Fruit fly (Drosophila melanogaster) whole organism, embryonic: ENCODE data around the gene GstD5.
A peak's percentile ranks its signal among the peaks of the same experiment; 100 is the strongest.

Experiments used
- Abd-B ChIP-seq: fragments of 200-800 bp; sonication (Bioruptor generic); optimal IDR thresholded peaks from 2 replicates; lab custom pipeline; 2018; ENCODE audit warnings: missing biosample characterization, mild to moderate bottlenecking, missing genetic modification characterization, moderate library complexity
- Aef1 ChIP-seq: fragments of 200-800 bp; sonication (Bioruptor generic); IDR thresholded peaks from 3 replicates; pipeline ENCODE4 v1.3.6; 2022; ENCODE audit warnings: missing biosample characterization, missing genetic modification characterization
- Asciz ChIP-seq: fragments of 200-800 bp; sonication (Bioruptor generic); optimal IDR thresholded peaks from 2 replicates; lab custom pipeline; 2017; ENCODE audit warnings: missing biosample characterization, mild to moderate bottlenecking, missing genetic modification characterization, missing genetic modification reagents
- CG10959 ChIP-seq: fragments of 200-800 bp; sonication (Bioruptor generic); IDR thresholded peaks from 2 replicates; pipeline ENCODE4 v1.3.6; 2022; ENCODE audit warnings: missing biosample characterization, missing genetic modification characterization
- CG11504 ChIP-seq: fragments of 200-800 bp; sonication (Bioruptor generic); optimal IDR thresholded peaks from 3 replicates; lab custom pipeline; 2019; ENCODE audit warnings: missing biosample characterization, mild to moderate bottlenecking, missing genetic modification characterization, moderate library complexity
- CG12071 ChIP-seq: fragments of 200-800 bp; sonication (Bioruptor generic); optimal IDR thresholded peaks from 3 replicates; lab custom pipeline; 2018; ENCODE audit warnings: missing biosample characterization, mild to moderate bottlenecking, missing genetic modification characterization
- CG13775 ChIP-seq: fragments of 200-800 bp; sonication (Bioruptor generic); optimal IDR thresholded peaks from 3 replicates; lab custom pipeline; 2017; ENCODE audit warnings: missing biosample characterization, mild to moderate bottlenecking, missing genetic modification characterization
- CG14441 ChIP-seq: fragments of 200-800 bp; sonication (Bioruptor generic); IDR thresholded peaks from 2 replicates; pipeline ENCODE4 v1.3.6; 2022; ENCODE audit warnings: missing biosample characterization, missing genetic modification characterization
- CG14710 ChIP-seq: fragments of 200-800 bp; sonication (Bioruptor generic); optimal IDR thresholded peaks from 3 replicates; lab custom pipeline; 2019; ENCODE audit warnings: missing biosample characterization, mild to moderate bottlenecking, missing genetic modification characterization, moderate library complexity
- CG1603 ChIP-seq: fragments of 200-800 bp; sonication (Bioruptor generic); optimal IDR thresholded peaks from 2 replicates; lab custom pipeline; 2019; ENCODE audit warnings: missing biosample characterization, mild to moderate bottlenecking, missing genetic modification characterization, moderate library complexity
- CG16779 ChIP-seq: fragments of 200-800 bp; sonication (Bioruptor generic); IDR thresholded peaks from 2 replicates; pipeline ENCODE4 v1.3.6; 2022; ENCODE audit warnings: missing biosample characterization, missing genetic modification characterization
- CG16863 ChIP-seq: fragments of 200-800 bp; sonication (Bioruptor generic); optimal IDR thresholded peaks from 3 replicates; lab custom pipeline; 2016; ENCODE audit warnings: missing biosample characterization, missing genetic modification characterization
- CG17328 ChIP-seq: fragments of 200-800 bp; sonication (Bioruptor generic); IDR thresholded peaks from 2 replicates; pipeline ENCODE4 v1.3.6; 2022; ENCODE audit warnings: missing biosample characterization, missing genetic modification characterization
- CG17829 ChIP-seq: fragments of 200-800 bp; optimal IDR thresholded peaks from 2 replicates; lab custom pipeline; 2019; ENCODE audit warnings: missing biosample characterization, mild to moderate bottlenecking, missing genetic modification characterization, moderate library complexity
- CG18262 ChIP-seq: fragments of 200-800 bp; optimal IDR thresholded peaks from 3 replicates; lab custom pipeline; 2019; ENCODE audit warnings: missing biosample characterization, mild to moderate bottlenecking, missing genetic modification characterization, moderate library complexity
- CG30403 ChIP-seq: fragments of 200-800 bp; sonication (Bioruptor generic); optimal IDR thresholded peaks from 3 replicates; lab custom pipeline; 2016; ENCODE audit warnings: missing biosample characterization, missing genetic modification characterization
- CG32767 ChIP-seq: fragments of 200-800 bp; sonication (Bioruptor generic); IDR thresholded peaks from 2 replicates; pipeline ENCODE4 v1.3.6; 2022; ENCODE audit warnings: missing biosample characterization, missing genetic modification characterization
- CG3838 ChIP-seq: fragments of 200-800 bp; sonication (Bioruptor generic); optimal IDR thresholded peaks from 3 replicates; lab custom pipeline; 2016; ENCODE audit warnings: missing biosample characterization, missing genetic modification characterization
- CG4424 ChIP-seq: fragments of 200-800 bp; sonication (Bioruptor generic); optimal IDR thresholded peaks from 3 replicates; lab custom pipeline; 2016; ENCODE audit warnings: missing biosample characterization, missing genetic modification characterization
- CG4730 ChIP-seq: fragments of 200-800 bp; sonication (Bioruptor generic); IDR thresholded peaks from 2 replicates; pipeline ENCODE4 v1.3.6; 2022; ENCODE audit warnings: missing biosample characterization, missing genetic modification characterization
- CG6689 ChIP-seq: fragments of 200-800 bp; sonication (Bioruptor generic); IDR thresholded peaks from 2 replicates; pipeline ENCODE4 v1.3.6; 2022; ENCODE audit warnings: missing biosample characterization, missing genetic modification characterization
- CG7556 ChIP-seq: fragments of 200-800 bp; sonication (Bioruptor generic); optimal IDR thresholded peaks from 2 replicates; lab custom pipeline; 2017; ENCODE audit warnings: missing biosample characterization, mild to moderate bottlenecking, missing genetic modification characterization
- CG7839 ChIP-seq: fragments of 200-800 bp; sonication (Bioruptor generic); optimal IDR thresholded peaks from 3 replicates; lab custom pipeline; 2018; ENCODE audit warnings: missing biosample characterization, mild to moderate bottlenecking, missing genetic modification characterization, moderate library complexity
- CkIIα-i1 ChIP-seq: fragments of 200-800 bp; sonication (Bioruptor generic); IDR thresholded peaks from 2 replicates; pipeline ENCODE4 v1.3.6; 2022; ENCODE audit warnings: missing biosample characterization, missing genetic modification characterization
- CoRest ChIP-seq: fragments of 200-800 bp; sonication (Bioruptor generic); optimal IDR thresholded peaks from 3 replicates; lab custom pipeline; 2018; ENCODE audit warnings: missing biosample characterization, mild to moderate bottlenecking, missing genetic modification characterization, moderate library complexity
- D ChIP-seq, 2 experiments: fragments of 200-800 bp in 1 of 2; fragments of >200 bp in 1 of 2; sonication (Bioruptor generic) in 1 of 2; optimal IDR thresholded peaks; 2 replicates in 1 of 2; 3 replicates in 1 of 2; lab custom pipeline; 2017; ENCODE audit warnings: mild to moderate bottlenecking in 1 of 2, missing biosample characterization in 1 of 2, missing genetic modification characterization in 1 of 2, missing genetic modification reagents in 1 of 2
- D19B ChIP-seq: fragments of 200-800 bp; sonication (Bioruptor generic); optimal IDR thresholded peaks from 2 replicates; lab custom pipeline; 2017; ENCODE audit warnings: missing biosample characterization, mild to moderate bottlenecking, missing genetic modification characterization
- E2f1 ChIP-seq: fragments of 200-800 bp; sonication (Bioruptor generic); IDR thresholded peaks from 2 replicates; pipeline ENCODE4 v1.3.6; 2022; ENCODE audit warnings: missing biosample characterization, missing genetic modification characterization
- Fer1 ChIP-seq: fragments of 200-800 bp; sonication (Bioruptor generic); optimal IDR thresholded peaks from 2 replicates; lab custom pipeline; 2017; ENCODE audit warnings: missing biosample characterization, mild to moderate bottlenecking, missing genetic modification characterization
- Fer2 ChIP-seq: fragments of 200-800 bp; sonication (Bioruptor generic); optimal IDR thresholded peaks from 2 replicates; lab custom pipeline; 2018; ENCODE audit warnings: missing biosample characterization, mild to moderate bottlenecking, missing genetic modification characterization, moderate library complexity
- Gug ChIP-seq: fragments of 200-800 bp; sonication (Bioruptor generic); IDR thresholded peaks from 4 replicates; pipeline ENCODE4 v1.3.6; 2022; ENCODE audit warnings: missing biosample characterization, missing genetic modification characterization
- Hmx ChIP-seq: fragments of 200-800 bp; sonication (Bioruptor generic); optimal IDR thresholded peaks from 2 replicates; lab custom pipeline; 2016; ENCODE audit warnings: missing biosample characterization, missing genetic modification characterization
- Hr78 ChIP-seq, 2 experiments: fragments of 200-800 bp in 1 of 2; fragments of >200 bp in 1 of 2; sonication (Bioruptor generic) in 1 of 2; optimal IDR thresholded peaks; 2 replicates each; lab custom pipeline; 2017 to 2019; ENCODE audit warnings: missing biosample characterization in 2 of 2, missing genetic modification characterization in 2 of 2, mild to moderate bottlenecking in 1 of 2, moderate library complexity in 1 of 2
- Meics ChIP-seq: fragments of 200-800 bp; sonication (Bioruptor generic); optimal IDR thresholded peaks from 2 replicates; lab custom pipeline; 2017; ENCODE audit warnings: missing biosample characterization, mild to moderate bottlenecking, missing genetic modification characterization
- Oli ChIP-seq: fragments of 200-800 bp; sonication (Bioruptor generic); optimal IDR thresholded peaks from 2 replicates; lab custom pipeline; 2018; ENCODE audit warnings: missing biosample characterization, mild to moderate bottlenecking, missing genetic modification characterization, moderate library complexity
- ase ChIP-seq: fragments of 200-800 bp; sonication (Bioruptor generic); IDR thresholded peaks from 3 replicates; pipeline ENCODE4 v1.3.6; 2022; ENCODE audit warnings: missing biosample characterization, missing genetic modification characterization
- bowl ChIP-seq: fragments of 200-800 bp; sonication (Bioruptor generic); IDR thresholded peaks from 2 replicates; pipeline ENCODE4 v1.3.6; 2022; ENCODE audit warnings: missing biosample characterization, missing genetic modification characterization
- fru ChIP-seq: fragments of >200 bp; optimal IDR thresholded peaks from 2 replicates; lab custom pipeline; 2017
- gem ChIP-seq: fragments of 200-800 bp; sonication (Bioruptor generic); optimal IDR thresholded peaks from 2 replicates; lab custom pipeline; 2019; ENCODE audit warnings: missing biosample characterization, mild to moderate bottlenecking, missing genetic modification characterization, moderate library complexity
- grau ChIP-seq: fragments of 200-800 bp; optimal IDR thresholded peaks from 3 replicates; lab custom pipeline; 2019; ENCODE audit warnings: missing biosample characterization, mild to moderate bottlenecking, missing genetic modification characterization, moderate library complexity
- jigr1 ChIP-seq: fragments of 200-800 bp; sonication (Bioruptor generic); IDR thresholded peaks from 3 replicates; pipeline ENCODE4 v1.3.6; 2022; ENCODE audit warnings: missing biosample characterization, missing genetic modification characterization
- nau ChIP-seq: fragments of 200-800 bp; sonication (Bioruptor generic); optimal IDR thresholded peaks from 3 replicates; lab custom pipeline; 2017; ENCODE audit warnings: missing biosample characterization, mild to moderate bottlenecking, missing genetic modification characterization, missing genetic modification reagents
- nmo ChIP-seq: fragments of 200-800 bp; sonication (Bioruptor generic); optimal IDR thresholded peaks from 2 replicates; lab custom pipeline; 2018; ENCODE audit warnings: missing biosample characterization, mild to moderate bottlenecking, missing genetic modification characterization, moderate library complexity
- onecut ChIP-seq: fragments of 200-800 bp; sonication (Bioruptor generic); IDR thresholded peaks from 2 replicates; pipeline ENCODE4 v1.3.6; 2022; ENCODE audit warnings: missing biosample characterization, missing genetic modification characterization
- p53 ChIP-seq: fragments of 200-800 bp; sonication (Bioruptor generic); optimal IDR thresholded peaks from 2 replicates; lab custom pipeline; 2016; ENCODE audit warnings: missing biosample characterization, missing genetic modification characterization
- phol ChIP-seq: fragments of 200-800 bp; sonication (Bioruptor generic); optimal IDR thresholded peaks from 3 replicates; lab custom pipeline; 2018; ENCODE audit warnings: missing biosample characterization, mild to moderate bottlenecking, missing genetic modification characterization, moderate library complexity
- prd ChIP-seq, 3 experiments: fragments of >200 bp in 2 of 3; fragments of 200-800 bp in 1 of 3; sonication (Bioruptor generic) in 1 of 3; optimal IDR thresholded peaks in 2 of 3; IDR thresholded peaks in 1 of 3; 2 replicates in 2 of 3; 3 replicates in 1 of 3; pipeline versions ENCODE4 v1.3.6 to Lab custom; 2017 to 2022; ENCODE audit warnings: missing biosample characterization in 1 of 3, missing genetic modification characterization in 1 of 3
- row ChIP-seq: fragments of 200-800 bp; sonication (Bioruptor generic); IDR thresholded peaks from 3 replicates; pipeline ENCODE4 v1.3.6; 2022; ENCODE audit warnings: missing biosample characterization, missing genetic modification characterization
- sens ChIP-seq: fragments of 200-800 bp; sonication (Bioruptor generic); peaks from one replicate; lab custom pipeline; 2016; ENCODE audit warnings: missing biosample characterization, missing genetic modification characterization
- sug ChIP-seq: fragments of 200-800 bp; optimal IDR thresholded peaks from 2 replicates; lab custom pipeline; 2019; ENCODE audit warnings: missing biosample characterization, mild to moderate bottlenecking, missing genetic modification characterization, moderate library complexity
- twi ChIP-seq: fragments of 200-800 bp; optimal IDR thresholded peaks from 2 replicates; lab custom pipeline; 2019; ENCODE audit warnings: missing biosample characterization, mild to moderate bottlenecking, missing genetic modification characterization, moderate library complexity
- vfl ChIP-seq: fragments of 200-800 bp; sonication (Bioruptor generic); optimal IDR thresholded peaks from 2 replicates; lab custom pipeline; 2016; ENCODE audit warnings: missing biosample characterization, missing genetic modification characterization

The GstD5 gene

dm6 chr3R:12345989-12346388, 29.5 kb upstream of the GstD5 start (continued):
- TF ChIP-seq p53 (GFP tag; lab: Kevin White, UChicago) (no peak), CG7556 (GFP tag; lab: Kevin White, UChicago) (peak; percentile 14), onecut (GFP tag; lab: Robert Waterston, UW) (no peak), CG3838 (GFP tag; lab: Kevin White, UChicago) (no peak), CG14710 (peak; percentile 19), Aef1 (no peak), Meics (GFP tag; lab: Kevin White, UChicago) (no peak), D19B (no peak), CoRest (tag; lab: Kevin White, UChicago) (peak; percentile 21), CG14441 (GFP tag; lab: Robert Waterston, UW) (no peak), CG6689 (GFP tag; lab: Robert Waterston, UW) (peak; percentile 48; the same call in 1 of the 2 replicates), E2f1 (GFP tag; lab: Robert Waterston, UW) (no peak), Hmx (GFP tag; lab: Kevin White, UChicago) (no peak), D (optimal IDR thresholded peaks at IDR 0.05; lab: Kevin White, UChicago) (no peak), D (GFP tag; optimal IDR thresholded peaks at IDR 0.05; lab: Kevin White, UChicago) (peak; percentile 26), Asciz (GFP tag; lab: Kevin White, UChicago) (no peak), Fer2 (tag; lab: Kevin White, UChicago) (no peak), Fer1 (no peak), phol (tag; lab: Kevin White, UChicago) (peak; percentile 41), fru (lab: Kevin White, UChicago) (no peak), sens (GFP tag; lab: Kevin White, UChicago) (peak; percentile 30), Abd-B (GFP tag; lab: Kevin White, UChicago) (no peak), CG17328 (GFP tag; lab: Robert Waterston, UW) (no peak), Oli (peak; percentile 8), vfl (GFP tag; lab: Kevin White, UChicago) (no peak), gem (tag; lab: Kevin White, UChicago) (peak; percentile 60), nau (GFP tag; lab: Kevin White, UChicago) (no peak), CG16779 (GFP tag; lab: Robert Waterston, UW) (no peak), CkIIα-i1 (GFP tag; lab: Robert Waterston, UW) (no peak), nmo (peak; percentile 15), CG10959 (GFP tag; lab: Robert Waterston, UW) (no peak), CG30403 (GFP tag; lab: Kevin White, UChicago) (no peak), CG18262 (peak; percentile 60), CG16863 (GFP tag; lab: Kevin White, UChicago) (no peak), CG4424 (GFP tag; lab: Kevin White, UChicago) (peak; percentile 2), CG32767 (GFP tag; lab: Robert Waterston, UW) (no peak), CG7839 (tag; lab: Kevin White, UChicago) (peak; percentile 35), prd (optimal IDR thresholded peaks at IDR 0.05; lab: Kevin White, UChicago) (no peak), prd (GFP tag; IDR thresholded peaks at IDR 0.05; lab: Robert Waterston, UW) (peak; percentile 32; the same call in 1 of the 3 replicates), CG11504 (tag; lab: Kevin White, UChicago) (peak; percentile 58), CG17829 (tag; lab: Kevin White, UChicago) (peak; percentile 33)

DNA sequence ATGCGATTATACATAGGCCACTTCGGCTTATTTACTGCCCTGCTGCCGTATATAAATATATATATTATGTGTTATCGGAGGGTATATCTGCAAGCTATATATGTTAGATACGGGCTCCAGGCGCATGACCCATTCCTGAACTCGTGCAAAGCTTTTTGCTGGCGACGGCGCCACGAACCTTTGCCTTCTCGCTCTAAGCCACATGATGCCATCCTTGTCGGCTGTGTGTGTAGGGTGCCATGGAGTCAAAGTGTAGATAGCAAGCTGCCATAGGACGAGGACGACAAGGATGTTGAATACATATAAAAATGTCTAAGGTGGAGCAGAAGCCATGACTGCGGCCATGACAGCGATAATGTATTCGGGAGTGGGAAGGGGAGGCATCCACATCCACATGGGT, 27.9 kb upstream of the GstD5 start:
- no peak for TF ChIP-seq bowl
- TF ChIP-seq sug (tag; lab: Kevin White, UChicago) = no peak
- TF ChIP-seq Hr78 (GFP tag; optimal IDR thresholded peaks at IDR 0.05; lab: Kevin White, UChicago) = no peak
- TF ChIP-seq CG12071 (GFP tag; lab: Kevin White, UChicago) = peak; percentile 20
- TF ChIP-seq Gug (GFP tag; lab: Robert Waterston, UW) = no peak
- TF ChIP-seq grau = no peak
- no peak for TF ChIP-seq row
- no peak for TF ChIP-seq CG4730
- TF ChIP-seq jigr1 (GFP tag; lab: Robert Waterston, UW) = no peak
- peak; percentile 27 for TF ChIP-seq sens (GFP tag; lab: Kevin White, UChicago)
- TF ChIP-seq ase (GFP tag; lab: Robert Waterston, UW) = no peak
- peak; percentile 29; the same call in 1 of the 2 replicates for TF ChIP-seq CG32767 (GFP tag; lab: Robert Waterston, UW)
- no peak for TF ChIP-seq CG13775 (GFP tag; lab: Kevin White, UChicago)
- no peak for TF ChIP-seq CG1603 (tag; lab: Kevin White, UChicago)
- TF ChIP-seq twi (tag; lab: Kevin White, UChicago) = no peak
